Worm (Caenorhabditis elegans): Measurements from ENCODE around the gene rev-1.
A peak's percentile ranks its signal among the peaks of the same experiment; 100 is the strongest.

Gene rev-1

DNA sequence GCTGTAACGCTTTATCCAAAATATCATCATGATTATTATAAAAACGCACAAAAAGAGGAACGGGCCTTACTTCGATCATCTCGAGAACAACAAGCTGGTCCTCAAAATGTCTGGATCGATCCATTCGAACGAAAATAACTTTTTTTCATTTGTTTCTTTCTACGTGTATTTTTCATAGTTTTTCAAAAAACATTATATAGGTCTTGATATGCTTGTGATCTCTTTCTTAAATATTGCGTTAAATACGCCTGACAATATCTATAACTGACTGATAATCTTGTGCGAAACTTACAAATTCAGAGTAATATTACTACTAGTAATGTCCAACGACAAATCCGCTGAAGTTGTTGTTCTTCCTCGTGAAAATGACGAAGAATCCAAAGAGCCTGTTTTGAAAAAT is 42.3 kb upstream of the rev-1 start, which contains the start of gene sds-22:
Gene sds-22, plus strand, starts transcription at position 301 of the 400 bp plus-strand sequence.
- TF ChIP-seq Y95B8A.8 (GFP tag; IDR thresholded peaks at IDR 0.05) (no peak), hlh-26 (GFP tag; conservative IDR thresholded peaks at IDR 0.05) (no peak), aptf-3 (GFP tag; IDR thresholded peaks at IDR 0.05) (no peak), madf-6 (GFP tag; IDR thresholded peaks at IDR 0.05) (no peak), T07F8.4 (tag; optimal IDR thresholded peaks at IDR 0.05) (no peak), xnd-1 (tag; optimal IDR thresholded peaks at IDR 0.05) (no peak), ets-4 (GFP tag; optimal IDR thresholded peaks at IDR 0.05) (no peak), rec-8 (tag; optimal IDR thresholded peaks at IDR 0.05) (no peak), K12H6.12 (tag; optimal IDR thresholded peaks at IDR 0.05) (no peak), ceh-40 (GFP tag; IDR thresholded peaks at IDR 0.05) (no peak)

ce11 chrII:7860221-7860928 is 40.0 kb upstream of the rev-1 start, which contains the start of gene lin-5:
lin-5 (plus strand) TSS chrII:7860574.
- no peak for TF ChIP-seq ztf-26 (tag; optimal IDR thresholded peaks at IDR 0.05)
- TF ChIP-seq zfh-2 (GFP tag; conservative IDR thresholded peaks at IDR 0.05): no peak
- 0 out of 2 replicates have a peak, but pooled peaks have one; percentile 10 for TF ChIP-seq attf-6 (GFP tag; IDR thresholded peaks at IDR 0.05)
- TF ChIP-seq hsf-1 (GFP tag; IDR thresholded peaks at IDR 0.05): peak; percentile 78
- TF ChIP-seq mcd-1 (GFP tag; IDR thresholded peaks at IDR 0.05): peak; percentile 36; the same call in 1 of the 2 replicates
- no peak for TF ChIP-seq nhr-90 (tag; optimal IDR thresholded peaks at IDR 0.05)
- peak; percentile 23 for TF ChIP-seq ceh-27 (GFP tag; optimal IDR thresholded peaks at IDR 0.05)
- peak; percentile 8 for TF ChIP-seq hrde-1 (tag; optimal IDR thresholded peaks at IDR 0.05; ENCODE audit: borderline replicate concordance)
- TF ChIP-seq rcor-1 (GFP tag; IDR thresholded peaks at IDR 0.05): peak; percentile 74
- peak; percentile 1 for TF ChIP-seq ztf-18 (tag; optimal IDR thresholded peaks at IDR 0.05)
- TF ChIP-seq nfyb-1 (GFP tag; IDR thresholded peaks at IDR 0.05): 0 out of 2 replicates have a peak, but pooled peaks have one; percentile 33
- TF ChIP-seq sdz-38 (tag; optimal IDR thresholded peaks at IDR 0.05): no peak
- TF ChIP-seq D2030.7 (GFP tag; IDR thresholded peaks at IDR 0.05): peak; percentile 91
- no peak for TF ChIP-seq F52B5.7 (tag; optimal IDR thresholded peaks at IDR 0.05)
- peak; percentile 62 for TF ChIP-seq snpc-1.3 (tag; optimal IDR thresholded peaks at IDR 0.05; ENCODE audit: insufficient read depth)
- TF ChIP-seq ceh-40 (GFP tag; IDR thresholded peaks at IDR 0.05): no peak
- TF ChIP-seq lin-26 (GFP tag; IDR thresholded peaks at IDR 0.05): no peak
- TF ChIP-seq F23B12.7 (tag; optimal IDR thresholded peaks at IDR 0.05; ENCODE audit: insufficient read depth): no peak
- TF ChIP-seq Y53F4B.3 (GFP tag; IDR thresholded peaks at IDR 0.05): no peak
- TF ChIP-seq lsl-1 (GFP tag; optimal IDR thresholded peaks at IDR 0.05): peak; percentile 93
- TF ChIP-seq ekl-4 (GFP tag; IDR thresholded peaks at IDR 0.05): peak; percentile 70
- peak; percentile 69; the same call in 1 of the 2 replicates for TF ChIP-seq Y95B8A.8 (GFP tag; IDR thresholded peaks at IDR 0.05)
- peak; percentile 41; the same call in 1 of the 2 replicates for TF ChIP-seq B0019.2 (GFP tag; conservative IDR thresholded peaks at IDR 0.05)
- TF ChIP-seq egrh-3 (GFP tag; IDR thresholded peaks at IDR 0.05): no peak
- TF ChIP-seq lin-54 (GFP tag; optimal IDR thresholded peaks at IDR 0.05): peak; percentile 92
- TF ChIP-seq xnd-1 (tag; optimal IDR thresholded peaks at IDR 0.05): peak; percentile 95
- peak; percentile 35 for TF ChIP-seq tbp1 (GFP tag; optimal IDR thresholded peaks at IDR 0.05)
- TF ChIP-seq madf-8 (GFP tag; conservative IDR thresholded peaks at IDR 0.05): peak; percentile 95
- TF ChIP-seq madf-3 (GFP tag; IDR thresholded peaks at IDR 0.05): 0 out of 2 replicates have a peak, but pooled peaks have one; percentile 48
- TF ChIP-seq madf-6 (GFP tag; IDR thresholded peaks at IDR 0.05): peak; percentile 99
- no peak for TF ChIP-seq F10E7.11 (tag; optimal IDR thresholded peaks at IDR 0.05)
- TF ChIP-seq lin-35 (GFP tag; optimal IDR thresholded peaks at IDR 0.05): peak in 2 of 3 experiments; percentile 19 to 74
- no peak for TF ChIP-seq ztf-6 (GFP tag; IDR thresholded peaks at IDR 0.05)
- TF ChIP-seq tlf-1 (GFP tag; optimal IDR thresholded peaks at IDR 0.05): peak; percentile 78
- peak; percentile 82 for TF ChIP-seq snpc-3.4 (tag; optimal IDR thresholded peaks at IDR 0.05)
- no peak for TF ChIP-seq snpc-4 (GFP tag; optimal IDR thresholded peaks at IDR 0.05)
- peak in 2 of 4 experiments; percentile 14 to 43 for TF ChIP-seq snpc-4 (tag; optimal IDR thresholded peaks at IDR 0.05)
- peak; percentile 91 for TF ChIP-seq F33H1.4 (GFP tag; IDR thresholded peaks at IDR 0.05)
